Fruit fly (Drosophila melanogaster) whole organism, pupa: ENCODE measurements around the gene Golgin104.
A peak's percentile ranks its signal among the peaks of the same experiment; 100 is the strongest.

Source experiments
- CG10348 ChIP-seq: fragments of 200-800 bp; sonication (Bioruptor generic); IDR thresholded peaks from 2 replicates; pipeline ENCODE4 v1.3.6; 2022; ENCODE audit warnings: missing biosample characterization, missing genetic modification characterization
- CG12605 ChIP-seq: fragments of 200-800 bp; sonication (Bioruptor generic); IDR thresholded peaks from 2 replicates; pipeline ENCODE4 v1.3.6; 2022; ENCODE audit warnings: missing biosample characterization, missing genetic modification characterization
- CG13204 ChIP-seq: fragments of 200-800 bp; sonication (Bioruptor generic); optimal IDR thresholded peaks from 2 replicates; lab custom pipeline; 2018; ENCODE audit warnings: missing biosample characterization, mild to moderate bottlenecking, missing genetic modification characterization, moderate library complexity
- CG14655 ChIP-seq: fragments of 200-800 bp; sonication (Bioruptor generic); optimal IDR thresholded peaks from 3 replicates; lab custom pipeline; 2017; ENCODE audit warnings: mild to moderate bottlenecking, missing biosample characterization, missing genetic modification reagents, missing genetic modification characterization
- CG15710 ChIP-seq: fragments of 200-800 bp; sonication (Bioruptor generic); optimal IDR thresholded peaks from 2 replicates; lab custom pipeline; 2018; ENCODE audit warnings: missing biosample characterization, mild to moderate bottlenecking, missing genetic modification characterization, moderate library complexity
- CG17806 ChIP-seq: fragments of 200-800 bp; sonication (Bioruptor generic); optimal IDR thresholded peaks from 2 replicates; lab custom pipeline; 2018; ENCODE audit warnings: missing biosample characterization, mild to moderate bottlenecking, missing genetic modification characterization, moderate library complexity
- CG32121 ChIP-seq: fragments of 200-800 bp; sonication (Bioruptor generic); IDR thresholded peaks from 2 replicates; pipeline ENCODE4 v1.3.6; 2022; ENCODE audit warnings: missing biosample characterization, missing genetic modification characterization
- CG34367 ChIP-seq: fragments of 200-800 bp; sonication (Bioruptor generic); optimal IDR thresholded peaks from 2 replicates; lab custom pipeline; 2018; ENCODE audit warnings: missing biosample characterization, mild to moderate bottlenecking, missing genetic modification characterization
- CG4496 ChIP-seq: fragments of 200-800 bp; sonication (Bioruptor generic); IDR thresholded peaks from 3 replicates; pipeline ENCODE4 v1.3.6; 2022; ENCODE audit warnings: missing biosample characterization, missing genetic modification characterization
- CG8159 ChIP-seq: fragments of 200-800 bp; sonication (Bioruptor generic); optimal IDR thresholded peaks from 3 replicates; lab custom pipeline; 2018; ENCODE audit warnings: missing biosample characterization, mild to moderate bottlenecking, missing genetic modification characterization, moderate library complexity
- CG8301 ChIP-seq: fragments of 200-800 bp; sonication (Bioruptor generic); optimal IDR thresholded peaks from 2 replicates; lab custom pipeline; 2018; ENCODE audit warnings: missing biosample characterization, mild to moderate bottlenecking, missing genetic modification characterization
- CG9948 ChIP-seq: fragments of 200-800 bp; sonication (Bioruptor generic); optimal IDR thresholded peaks from 2 replicates; lab custom pipeline; 2018; ENCODE audit warnings: missing biosample characterization, mild to moderate bottlenecking, missing genetic modification characterization, moderate library complexity
- D1 ChIP-seq: fragments of 200-800 bp; sonication (Bioruptor generic); optimal IDR thresholded peaks from 2 replicates; lab custom pipeline; 2018; ENCODE audit warnings: missing biosample characterization, mild to moderate bottlenecking, missing genetic modification characterization, moderate library complexity
- EcR ChIP-seq: fragments of 200-800 bp; sonication (Bioruptor generic); optimal IDR thresholded peaks from 3 replicates; lab custom pipeline; 2019; ENCODE audit warnings: missing biosample characterization, missing genetic modification characterization, mild to moderate bottlenecking, moderate library complexity, missing genetic modification reagents
- Ets98B ChIP-seq: fragments of 200-800 bp; sonication (Bioruptor generic); IDR thresholded peaks from 2 replicates; pipeline ENCODE4 v1.3.6; 2022; ENCODE audit warnings: missing biosample characterization, missing genetic modification characterization
- Pif1A ChIP-seq: fragments of 200-800 bp; sonication (Bioruptor generic); optimal IDR thresholded peaks from 3 replicates; lab custom pipeline; 2016; ENCODE audit warnings: missing biosample characterization, missing genetic modification characterization
- Pif1B ChIP-seq: fragments of 200-800 bp; sonication (Bioruptor generic); optimal IDR thresholded peaks from 3 replicates; lab custom pipeline; 2016; ENCODE audit warnings: missing biosample characterization, missing genetic modification characterization
- Snoo ChIP-seq: fragments of 200-800 bp; sonication (Bioruptor generic); optimal IDR thresholded peaks from 3 replicates; lab custom pipeline; 2017; ENCODE audit warnings: missing biosample characterization, mild to moderate bottlenecking, missing genetic modification characterization, inconsistent platforms
- fd96Ca ChIP-seq: fragments of 200-800 bp; sonication (Bioruptor generic); IDR thresholded peaks from 3 replicates; pipeline ENCODE4 v1.3.6; 2022; ENCODE audit warnings: missing biosample characterization, missing genetic modification characterization
- gl ChIP-seq: fragments of 200-800 bp; sonication (Bioruptor generic); optimal IDR thresholded peaks from 2 replicates; lab custom pipeline; 2018; ENCODE audit warnings: missing biosample characterization, mild to moderate bottlenecking, missing genetic modification characterization
- rn ChIP-seq: fragments of 200-800 bp; sonication (Bioruptor generic); IDR thresholded peaks from 2 replicates; pipeline ENCODE4 v1.3.6; 2022; ENCODE audit warnings: missing biosample characterization, missing genetic modification characterization

Gene Golgin104

DNA sequence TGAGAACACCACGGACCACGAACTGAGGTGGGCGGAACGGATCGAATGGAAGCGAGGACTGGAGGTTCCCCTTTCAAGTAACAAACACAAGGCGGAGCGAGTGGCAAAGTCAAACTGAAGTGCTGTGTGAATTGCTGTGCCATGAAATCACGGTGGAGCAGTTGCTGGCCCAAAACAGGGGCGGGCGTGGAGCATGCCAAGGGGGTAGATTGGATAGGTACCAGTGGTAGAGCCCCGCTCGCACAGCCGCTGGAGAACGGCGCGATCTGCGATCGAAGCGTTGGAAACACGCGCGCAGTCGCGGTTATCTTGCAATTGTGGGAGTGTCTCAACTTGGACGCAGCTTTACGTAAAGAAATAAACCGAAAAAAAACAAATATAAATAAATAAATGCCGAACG, 24.0 kb downstream of the Golgin104 start, which contains the start of gene CG13038:
Gene CG13038 (minus strand): TSS at position 118 of the 400 bp plus-strand sequence.
- TF ChIP-seq Ets98B (GFP tag; lab: Robert Waterston, UW) (peak; percentile 66), CG4496 (GFP tag; lab: Robert Waterston, UW) (peak; percentile 63), fd96Ca (GFP tag; lab: Robert Waterston, UW) (peak; percentile 59; the same call in 1 of the 3 replicates), CG12605 (no peak)

dm6 chr3L:16326657-16327056, 25.1 kb downstream of the Golgin104 start, which contains the start of the genes CG13040 and CG13039:
TSS of gene CG13040 (minus strand) at chr3L:16326757.
TSS of gene CG13039 (minus strand) at chr3L:16326762.
- TF ChIP-seq gl (tag; lab: Kevin White, UChicago) (no peak), Pif1B (no peak), CG10348 (GFP tag; lab: Robert Waterston, UW) (no peak), CG4496 (GFP tag; lab: Robert Waterston, UW) (no peak), EcR (no peak), CG9948 (tag; lab: Kevin White, UChicago) (no peak), Snoo (tag; lab: Kevin White, UChicago) (no peak), CG17806 (tag; lab: Kevin White, UChicago) (no peak), CG8159 (tag; lab: Kevin White, UChicago) (no peak), CG32121 (GFP tag; lab: Robert Waterston, UW) (no peak), CG12605 (no peak), CG8301 (tag; lab: Kevin White, UChicago) (no peak), fd96Ca (GFP tag; lab: Robert Waterston, UW) (no peak)

dm6 chr3L:16323372-16323771, 28.4 kb downstream of the Golgin104 start, which contains the start of gene CG13059:
TSS of gene CG13059 (plus strand) at chr3L:16323672.
- TF ChIP-seq gl (tag; lab: Kevin White, UChicago), result no peak
- no peak for TF ChIP-seq CG8301 (tag; lab: Kevin White, UChicago)
- TF ChIP-seq Ets98B (GFP tag; lab: Robert Waterston, UW), result no peak
- no peak for TF ChIP-seq rn (GFP tag; lab: Robert Waterston, UW)
- no peak for TF ChIP-seq CG34367 (tag; lab: Kevin White, UChicago)
- TF ChIP-seq Snoo (tag; lab: Kevin White, UChicago), result no peak
- TF ChIP-seq CG15710 (tag; lab: Kevin White, UChicago), result no peak
- no peak for TF ChIP-seq CG14655 (GFP tag; lab: Kevin White, UChicago)
- no peak for TF ChIP-seq CG13204 (GFP tag; lab: Kevin White, UChicago)
- no peak for TF ChIP-seq CG4496 (GFP tag; lab: Robert Waterston, UW)
- TF ChIP-seq Pif1B, result no peak
- no peak for TF ChIP-seq CG9948 (tag; lab: Kevin White, UChicago)
- TF ChIP-seq CG12605, result no peak
- TF ChIP-seq CG17806 (tag; lab: Kevin White, UChicago), result no peak
- no peak for TF ChIP-seq CG32121 (GFP tag; lab: Robert Waterston, UW)
- no peak for TF ChIP-seq D1
- no peak for TF ChIP-seq fd96Ca (GFP tag; lab: Robert Waterston, UW)
- no peak for TF ChIP-seq EcR
- no peak for TF ChIP-seq Pif1A

dm6 chr3L:16321172-16321571, 30.6 kb downstream of the Golgin104 start, which contains the start of gene CG42718:
TSS of gene CG42718 (minus strand) at chr3L:16321272.
- TF ChIP-seq CG34367 (tag; lab: Kevin White, UChicago), result no peak
- TF ChIP-seq CG13204 (GFP tag; lab: Kevin White, UChicago), result no peak
- no peak for TF ChIP-seq CG9948 (tag; lab: Kevin White, UChicago)
- TF ChIP-seq CG12605, result no peak
- no peak for TF ChIP-seq D1
- no peak for TF ChIP-seq EcR
- no peak for TF ChIP-seq CG15710 (tag; lab: Kevin White, UChicago)
- TF ChIP-seq gl (tag; lab: Kevin White, UChicago), result no peak
- no peak for TF ChIP-seq Snoo (tag; lab: Kevin White, UChicago)
- TF ChIP-seq Pif1B, result no peak

dm6 chr3L:16319399-16319906, 32.3 kb downstream of the Golgin104 start, which contains the start of the genes CG13041 and CG13060:
TSS of gene CG13041 (minus strand) at chr3L:16319526.
TSS of gene CG13060 (plus strand) at chr3L:16319856.
- TF ChIP-seq fd96Ca (GFP tag; lab: Robert Waterston, UW) (no peak), CG14655 (GFP tag; lab: Kevin White, UChicago) (no peak), Snoo (tag; lab: Kevin White, UChicago) (no peak), CG34367 (tag; lab: Kevin White, UChicago) (no peak), Pif1A (no peak), CG4496 (GFP tag; lab: Robert Waterston, UW) (no peak), CG17806 (tag; lab: Kevin White, UChicago) (no peak), CG10348 (GFP tag; lab: Robert Waterston, UW) (no peak), gl (tag; lab: Kevin White, UChicago) (no peak)

DNA sequence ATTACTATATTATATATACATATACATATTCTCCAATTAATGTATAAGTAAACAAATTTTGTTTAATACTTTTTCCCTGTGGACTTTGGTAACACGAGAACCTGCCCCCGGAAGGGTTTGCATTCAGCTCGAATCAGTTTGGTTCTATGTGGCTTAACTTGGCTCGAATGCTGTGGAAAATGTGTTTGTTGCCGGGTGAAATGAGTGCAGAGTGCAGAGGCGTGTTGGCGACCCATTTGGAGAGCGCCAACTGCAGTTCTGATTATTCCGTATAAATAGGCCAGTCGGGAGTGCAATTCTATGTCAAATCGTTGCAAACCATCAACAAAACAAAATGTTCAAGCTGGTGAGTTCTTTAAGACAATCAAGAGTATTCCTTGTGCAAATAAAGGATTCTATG, 34.0 kb downstream of the Golgin104 start, which contains the start of gene Nplp3:
Gene Nplp3 (plus strand): TSS at position 301 of the 400 bp plus-strand sequence.
- TF ChIP-seq CG14655 (GFP tag; lab: Kevin White, UChicago), result no peak
- no peak for TF ChIP-seq CG12605
- no peak for TF ChIP-seq Pif1A
- no peak for TF ChIP-seq Snoo (tag; lab: Kevin White, UChicago)
- TF ChIP-seq EcR, result no peak
- no peak for TF ChIP-seq CG13204 (GFP tag; lab: Kevin White, UChicago)
- TF ChIP-seq CG4496 (GFP tag; lab: Robert Waterston, UW), result no peak
- TF ChIP-seq CG9948 (tag; lab: Kevin White, UChicago), result no peak
- no peak for TF ChIP-seq CG34367 (tag; lab: Kevin White, UChicago)
- no peak for TF ChIP-seq gl (tag; lab: Kevin White, UChicago)
- no peak for TF ChIP-seq Pif1B
- TF ChIP-seq D1, result no peak
- no peak for TF ChIP-seq CG10348 (GFP tag; lab: Robert Waterston, UW)
- TF ChIP-seq fd96Ca (GFP tag; lab: Robert Waterston, UW), result no peak
- no peak for TF ChIP-seq Ets98B (GFP tag; lab: Robert Waterston, UW)
- TF ChIP-seq CG17806 (tag; lab: Kevin White, UChicago), result no peak
